Fruit fly (Drosophila melanogaster): ENCODE data around the gene bchs.

bchs gene

dm6 chr2L:5971093-5971808 lies 64.3 kb downstream of the bchs start (continued):
- TF ChIP-seq CG17359 (tag; optimal IDR thresholded peaks at IDR 0.05): no peak
- no peak for TF ChIP-seq CG6689 (GFP tag; IDR thresholded peaks at IDR 0.05)
- TF ChIP-seq CG17361 (GFP tag; IDR thresholded peaks at IDR 0.05): no peak
- TF ChIP-seq CG10979 (tag; optimal IDR thresholded peaks at IDR 0.05): no peak
- no peak for TF ChIP-seq lov (optimal IDR thresholded peaks at IDR 0.05)
- 0 out of 3 replicates have a peak, but pooled peaks have one; percentile 14 for TF ChIP-seq lov (GFP tag; IDR thresholded peaks at IDR 0.05)
- peak; percentile 76 for TF ChIP-seq twi (tag; optimal IDR thresholded peaks at IDR 0.05)
- TF ChIP-seq sens (GFP tag): peak; percentile 46
- TF ChIP-seq chif (GFP tag; optimal IDR thresholded peaks at IDR 0.05): no peak
- TF ChIP-seq CG11695 (GFP tag; IDR thresholded peaks at IDR 0.05): no peak
- TF ChIP-seq H15 (GFP tag; IDR thresholded peaks at IDR 0.05): no peak
- no peak for TF ChIP-seq CG15696 (tag; optimal IDR thresholded peaks at IDR 0.05)
- no peak for TF ChIP-seq Dad (GFP tag; optimal IDR thresholded peaks at IDR 0.05)
- no peak for TF ChIP-seq emc (GFP tag; optimal IDR thresholded peaks at IDR 0.05)
- TF ChIP-seq tna (GFP tag; IDR thresholded peaks at IDR 0.05; ENCODE audit: partially characterized antibody): no peak
- no peak for TF ChIP-seq grn (GFP tag; optimal IDR thresholded peaks at IDR 0.05)
- no peak for TF ChIP-seq slou (GFP tag; optimal IDR thresholded peaks at IDR 0.05)
- no peak for TF ChIP-seq CG18011 (GFP tag; optimal IDR thresholded peaks at IDR 0.05)
- no peak for TF ChIP-seq CG15601 (tag; optimal IDR thresholded peaks at IDR 0.05)
- TF ChIP-seq crol (GFP tag; IDR thresholded peaks at IDR 0.05): peak; percentile 42; the same call in 1 of the 2 replicates
- TF ChIP-seq YL-1 (GFP tag; optimal IDR thresholded peaks at IDR 0.05): no peak
- TF ChIP-seq so (GFP tag; IDR thresholded peaks at IDR 0.05): 0 out of 3 replicates have a peak, but pooled peaks have one; percentile 11
- no peak for TF ChIP-seq CG3847 (GFP tag; IDR thresholded peaks at IDR 0.05)
- no peak for TF ChIP-seq sima (GFP tag; optimal IDR thresholded peaks at IDR 0.05)
- no peak for TF ChIP-seq CG14860 (GFP tag; IDR thresholded peaks at IDR 0.05; ENCODE audit: partially characterized antibody)
- no peak for TF ChIP-seq CG42726 (GFP tag; IDR thresholded peaks at IDR 0.05; ENCODE audit: partially characterized antibody)
- no peak for TF ChIP-seq Kr (GFP tag; optimal IDR thresholded peaks at IDR 0.05)
- TF ChIP-seq pros (GFP tag; optimal IDR thresholded peaks at IDR 0.05): no peak

DNA sequence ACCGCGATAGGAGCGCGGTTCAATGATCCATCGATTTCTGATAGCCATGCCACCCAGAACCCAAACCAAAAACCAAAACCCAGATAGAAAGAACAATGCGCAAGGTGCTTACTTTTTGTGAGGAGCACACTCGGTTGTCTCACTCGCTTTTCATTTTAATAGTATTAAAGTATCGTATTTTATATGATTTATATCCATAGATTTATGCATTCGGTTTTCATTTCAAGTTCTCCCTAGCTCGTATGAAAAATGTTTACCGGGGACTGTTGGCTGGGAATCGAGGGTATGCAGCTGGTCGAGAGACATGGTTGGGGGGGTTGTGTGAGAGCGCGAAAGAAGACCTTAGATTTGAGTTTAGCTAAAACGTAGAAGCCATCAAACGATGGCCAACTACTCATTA lies 65.0 kb downstream of the bchs start:
- TF ChIP-seq CG12391 (tag; optimal IDR thresholded peaks at IDR 0.05): peak; percentile 42
- peak; percentile 17 for TF ChIP-seq dmrt11E (tag; optimal IDR thresholded peaks at IDR 0.05)
- no peak for TF ChIP-seq CG32772 (GFP tag; IDR thresholded peaks at IDR 0.05)
- no peak for TF ChIP-seq Eip74EF (GFP tag; optimal IDR thresholded peaks at IDR 0.05)
- no peak for TF ChIP-seq stwl (tag; optimal IDR thresholded peaks at IDR 0.05)
- no peak for TF ChIP-seq Lim3 (GFP tag; IDR thresholded peaks at IDR 0.05)
- peak; percentile 13 for TF ChIP-seq oc (tag; optimal IDR thresholded peaks at IDR 0.05)
- TF ChIP-seq Fer2 (tag; optimal IDR thresholded peaks at IDR 0.05): no peak
- no peak for TF ChIP-seq ac (GFP tag; optimal IDR thresholded peaks at IDR 0.05)
- no peak for TF ChIP-seq hb (GFP tag; IDR thresholded peaks at IDR 0.05; ENCODE audit: partially characterized antibody)
- TF ChIP-seq trh (GFP tag; optimal IDR thresholded peaks at IDR 0.05): no peak
- TF ChIP-seq Six4 (GFP tag; optimal IDR thresholded peaks at IDR 0.05): no peak
- TF ChIP-seq CG7786 (GFP tag; optimal IDR thresholded peaks at IDR 0.05): no peak
- no peak for TF ChIP-seq Sry-δ (GFP tag; optimal IDR thresholded peaks at IDR 0.05)
- TF ChIP-seq CG30403 (GFP tag; optimal IDR thresholded peaks at IDR 0.05): peak; percentile 56
- TF ChIP-seq E2f2 (GFP tag; IDR thresholded peaks at IDR 0.05): peak; percentile 36; the same call in 1 of the 2 replicates
- no peak for TF ChIP-seq insv (GFP tag; optimal IDR thresholded peaks at IDR 0.05)
- peak; percentile 63 for TF ChIP-seq seq (GFP tag; IDR thresholded peaks at IDR 0.05)
- no peak for TF ChIP-seq CG14710 (tag; optimal IDR thresholded peaks at IDR 0.05)
- TF ChIP-seq E2f1 (GFP tag; IDR thresholded peaks at IDR 0.05): peak; percentile 38; the same call in 1 of the 2 replicates
- TF ChIP-seq CG42726 (GFP tag; IDR thresholded peaks at IDR 0.05; ENCODE audit: partially characterized antibody): no peak
- TF ChIP-seq CG15601 (tag; optimal IDR thresholded peaks at IDR 0.05): peak; percentile 13
- TF ChIP-seq dm (GFP tag; optimal IDR thresholded peaks at IDR 0.05): no peak
- TF ChIP-seq CG10959 (GFP tag; IDR thresholded peaks at IDR 0.05): no peak
- TF ChIP-seq CG17829 (tag; optimal IDR thresholded peaks at IDR 0.05): no peak
